Worm (Caenorhabditis elegans) whole organism, early embryonic: Measurements from ENCODE around the gene smu-2.

Experiments
- B0310.2 ChIP-seq: sonication (generic microtip); optimal IDR thresholded peaks from 2 replicates; lab custom pipeline; 2016; ENCODE audit warnings: mild to moderate bottlenecking, missing genetic modification characterization, missing compliant biosample characterization
- F13C5.2 ChIP-seq: sonication (generic microtip); optimal IDR thresholded peaks from 2 replicates; lab custom pipeline; 2017; ENCODE audit warnings: mild to moderate bottlenecking, missing genetic modification characterization, inconsistent platforms, missing compliant biosample characterization
- ama-1 ChIP-seq: fragments of 150-350 bp; optimal IDR thresholded peaks from 2 replicates; lab custom pipeline; 2014
- ceh-13 ChIP-seq: fragments of 200-800 bp; sonication (Bioruptor generic); optimal IDR thresholded peaks from 2 replicates; lab custom pipeline; 2018; ENCODE audit warnings: mild to moderate bottlenecking, missing genetic modification characterization, missing compliant biosample characterization
- flt-1 ChIP-seq: fragments of 200-800 bp; sonication (Bioruptor generic); IDR thresholded peaks from 2 replicates; pipeline ENCODE4 v1.3.6; 2022; ENCODE audit warnings: missing genetic modification characterization, missing compliant biosample characterization
- hmg-4 ChIP-seq: fragments of 200-800 bp; sonication (Bioruptor generic); optimal IDR thresholded peaks from 2 replicates; lab custom pipeline; 2018; ENCODE audit warnings: mild to moderate bottlenecking, missing genetic modification characterization, missing compliant biosample characterization
- scrt-1 ChIP-seq: fragments of 200-800 bp; sonication (Bioruptor generic); IDR thresholded peaks from 2 replicates; pipeline ENCODE4 v1.3.6; 2022; ENCODE audit warnings: missing genetic modification characterization, missing compliant biosample characterization
- sea-1 ChIP-seq: fragments of 200-800 bp; sonication (Bioruptor generic); conservative IDR thresholded peaks from 2 replicates; pipeline ENCODE4 v1.3.6; 2022; ENCODE audit warnings: missing genetic modification characterization, missing compliant biosample characterization
- tbx-11 ChIP-seq: fragments of 200-800 bp; sonication (Bioruptor generic); IDR thresholded peaks from 2 replicates; pipeline ENCODE4 v1.3.6; 2022; ENCODE audit warnings: missing genetic modification characterization, missing compliant biosample characterization
- tbx-37 ChIP-seq: fragments of 200-800 bp; sonication (Bioruptor generic); conservative IDR thresholded peaks from 2 replicates; pipeline ENCODE4 v1.3.6; 2022; ENCODE audit warnings: missing genetic modification reagents, missing genetic modification characterization, missing compliant biosample characterization
- tra-4 ChIP-seq: sonication (generic microtip); optimal IDR thresholded peaks from 2 replicates; lab custom pipeline; 2017; ENCODE audit warnings: missing genetic modification characterization, missing compliant biosample characterization

DNA sequence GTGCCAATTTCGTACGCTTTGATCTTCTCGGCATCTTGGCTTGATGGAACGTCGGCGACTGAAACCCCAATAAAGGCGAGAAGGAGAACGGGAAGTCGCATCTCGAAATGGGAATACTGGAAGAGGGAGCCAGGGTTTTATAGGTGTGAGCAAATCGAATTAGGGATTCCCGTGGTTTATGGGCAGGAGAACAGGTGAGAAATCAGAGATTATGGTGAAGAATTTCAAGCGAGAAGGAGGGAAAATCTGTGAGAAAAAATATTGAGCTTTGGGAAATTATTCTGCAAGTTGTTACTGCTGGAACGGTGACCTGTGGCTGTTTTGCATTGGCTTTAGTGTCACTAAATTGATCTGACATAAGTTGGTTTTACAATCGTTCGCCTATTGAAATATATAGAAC lies 10.6 kb upstream of the smu-2 start, which contains the start of gene Y49F6B.13:
- TF ChIP-seq flt-1 (GFP tag; lab: Robert Waterston, UW), result no peak
- no peak for TF ChIP-seq hmg-4 (GFP tag; lab: Kevin White, UChicago)
- no peak for TF ChIP-seq tbx-11 (GFP tag; lab: Robert Waterston, UW)
- TF ChIP-seq ceh-13, result no peak
- TF ChIP-seq tra-4 (tag; lab: Kevin White, UChicago), result no peak
- no peak for TF ChIP-seq ama-1
- no peak for TF ChIP-seq sea-1 (GFP tag; lab: Robert Waterston, UW)
- TF ChIP-seq F13C5.2, result no peak
- TF ChIP-seq scrt-1 (GFP tag; lab: Robert Waterston, UW), result no peak
- no peak for TF ChIP-seq B0310.2
- TF ChIP-seq tbx-37 (GFP tag; lab: Robert Waterston, UW), result no peak
